Worm (Caenorhabditis elegans) whole organism, midembryonic: ENCODE measurements around the gene F38B7.11.

Source experiments
- T22C8.4 ChIP-seq: fragments of 200-800 bp; sonication (Bioruptor generic); IDR thresholded peaks from 2 replicates; pipeline ENCODE4 v1.3.6; 2022; ENCODE audit warnings: missing genetic modification characterization, missing compliant biosample characterization
- cog-1 ChIP-seq: sonication (generic microtip); optimal IDR thresholded peaks from 2 replicates; lab custom pipeline; 2016; ENCODE audit warnings: missing genetic modification characterization, missing compliant biosample characterization
- flt-1 ChIP-seq: fragments of 200-800 bp; sonication (Bioruptor generic); IDR thresholded peaks from 2 replicates; pipeline ENCODE4 v1.3.6; 2022; ENCODE audit warnings: missing genetic modification characterization, missing compliant biosample characterization
- klf-2 ChIP-seq: fragments of 200-800 bp; sonication (Bioruptor generic); conservative IDR thresholded peaks from 2 replicates; pipeline ENCODE4 v1.3.6; 2022; ENCODE audit warnings: missing genetic modification reagents, missing genetic modification characterization, missing compliant biosample characterization
- med-1 ChIP-seq: sonication (generic microtip); optimal IDR thresholded peaks from 2 replicates; lab custom pipeline; 2017; ENCODE audit warnings: missing genetic modification characterization, mild to moderate bottlenecking, missing compliant biosample characterization, antibody characterized with exemption, missing genetic modification reagents; ENCODE audit not compliant: insufficient read depth
- ref-1 ChIP-seq: fragments of 200-800 bp; sonication (Bioruptor generic); conservative IDR thresholded peaks from 2 replicates; pipeline ENCODE4 v1.3.6; 2022; ENCODE audit warnings: missing genetic modification reagents, missing genetic modification characterization, missing compliant biosample characterization
- tab-1 ChIP-seq: fragments of 200-800 bp; sonication (Bioruptor generic); IDR thresholded peaks from 2 replicates; pipeline ENCODE4 v1.3.6; 2022; ENCODE audit warnings: missing genetic modification characterization, missing compliant biosample characterization
- ztf-23 ChIP-seq: fragments of 200-800 bp; sonication (Bioruptor generic); IDR thresholded peaks from 2 replicates; pipeline ENCODE4 v1.3.6; 2022; ENCODE audit warnings: missing genetic modification reagents, missing genetic modification characterization, missing compliant biosample characterization
- ztf-29 ChIP-seq: fragments of 200-800 bp; sonication (Bioruptor generic); IDR thresholded peaks from 2 replicates; pipeline ENCODE4 v1.3.6; 2022; ENCODE audit warnings: missing genetic modification reagents, missing genetic modification characterization, missing compliant biosample characterization

F38B7.11 gene

ce11 chrV:11535504-11536062 is 11.3 kb upstream of the F38B7.11 start:
- no peak for TF ChIP-seq cog-1 (tag; lab: Kevin White, UChicago)
- no peak for TF ChIP-seq ref-1 (GFP tag; lab: Robert Waterston, UW)

ce11 chrV:11536667-11537066 is 10.2 kb upstream of the F38B7.11 start:
- TF ChIP-seq ztf-23 (GFP tag; lab: Robert Waterston, UW) (no peak), ref-1 (GFP tag; lab: Robert Waterston, UW) (no peak), flt-1 (GFP tag; lab: Robert Waterston, UW) (no peak)

ce11 chrV:11539502-11539901 is 7.4 kb upstream of the F38B7.11 start:
- TF ChIP-seq klf-2 (GFP tag; lab: Robert Waterston, UW) (no peak), ztf-29 (GFP tag; lab: Robert Waterston, UW) (no peak), tab-1 (no peak), T22C8.4 (GFP tag; lab: Robert Waterston, UW) (no peak), ref-1 (GFP tag; lab: Robert Waterston, UW) (no peak), med-1 (GFP tag; lab: Kevin White, UChicago) (no peak), flt-1 (GFP tag; lab: Robert Waterston, UW) (no peak), ztf-23 (GFP tag; lab: Robert Waterston, UW) (no peak), cog-1 (tag; lab: Kevin White, UChicago) (no peak)

- 0 out of 2 replicates have a peak, but pooled peaks have one; percentile 29 for TF ChIP-seq ztf-23 (GFP tag; lab: Robert Waterston, UW)
- peak; percentile 33; the same call in 1 of the 2 replicates for TF ChIP-seq flt-1 (GFP tag; lab: Robert Waterston, UW)
- no peak for TF ChIP-seq ref-1 (GFP tag; lab: Robert Waterston, UW)
- no peak for TF ChIP-seq klf-2 (GFP tag; lab: Robert Waterston, UW)
These were observed 5.6 kb upstream of the F38B7.11 start for ce11 chrV:11541284-11541683.

- TF ChIP-seq flt-1 (GFP tag; lab: Robert Waterston, UW) (no peak), tab-1 (no peak), klf-2 (GFP tag; lab: Robert Waterston, UW) (no peak), cog-1 (tag; lab: Kevin White, UChicago) (no peak), ztf-23 (GFP tag; lab: Robert Waterston, UW) (no peak), ref-1 (GFP tag; lab: Robert Waterston, UW) (no peak), ztf-29 (GFP tag; lab: Robert Waterston, UW) (no peak), T22C8.4 (GFP tag; lab: Robert Waterston, UW) (no peak), med-1 (GFP tag; lab: Kevin White, UChicago) (no peak)
These were observed 3.3 kb upstream of the F38B7.11 start, which contains the start of gene F38B7.2 for ce11 chrV:11543564-11543963. Gene F38B7.2 (plus strand): TSS chrV:11543963.

ce11 chrV:11545227-11545626 is 1.7 kb upstream of the F38B7.11 start, which contains the start of gene F38B7.10:
Gene F38B7.10 (plus strand): TSS chrV:11545527.
- TF ChIP-seq ref-1 (GFP tag; lab: Robert Waterston, UW), result no peak
- no peak for TF ChIP-seq med-1 (GFP tag; lab: Kevin White, UChicago)
- TF ChIP-seq tab-1, result no peak
- no peak for TF ChIP-seq klf-2 (GFP tag; lab: Robert Waterston, UW)
- no peak for TF ChIP-seq T22C8.4 (GFP tag; lab: Robert Waterston, UW)
- TF ChIP-seq ztf-23 (GFP tag; lab: Robert Waterston, UW), result no peak
- no peak for TF ChIP-seq ztf-29 (GFP tag; lab: Robert Waterston, UW)
- TF ChIP-seq flt-1 (GFP tag; lab: Robert Waterston, UW), result no peak
- TF ChIP-seq cog-1 (tag; lab: Kevin White, UChicago), result no peak

ce11 chrV:11548914-11549406 is 2.1 kb downstream of the F38B7.11 start, which contains the start of the genes F38B7.17 and F38B7.3:
Gene F38B7.17 (minus strand): TSS chrV:11548964.
Gene F38B7.3 (plus strand): TSS chrV:11549107.
- TF ChIP-seq cog-1 (tag; lab: Kevin White, UChicago) (no peak), flt-1 (GFP tag; lab: Robert Waterston, UW) (no peak), tab-1 (no peak), ztf-23 (GFP tag; lab: Robert Waterston, UW) (no peak), med-1 (GFP tag; lab: Kevin White, UChicago) (no peak), ztf-29 (GFP tag; lab: Robert Waterston, UW) (no peak), ref-1 (GFP tag; lab: Robert Waterston, UW) (no peak), klf-2 (GFP tag; lab: Robert Waterston, UW) (no peak), T22C8.4 (GFP tag; lab: Robert Waterston, UW) (no peak)

ce11 chrV:11552379-11552778 is 5.5 kb downstream of the F38B7.11 start, which contains the start of gene srx-85:
Gene srx-85 (plus strand): TSS chrV:11552679.
- TF ChIP-seq ref-1 (GFP tag; lab: Robert Waterston, UW) (no peak), ztf-29 (GFP tag; lab: Robert Waterston, UW) (no peak), cog-1 (tag; lab: Kevin White, UChicago) (no peak), T22C8.4 (GFP tag; lab: Robert Waterston, UW) (no peak), med-1 (GFP tag; lab: Kevin White, UChicago) (no peak), flt-1 (GFP tag; lab: Robert Waterston, UW) (no peak), tab-1 (no peak), ztf-23 (GFP tag; lab: Robert Waterston, UW) (no peak), klf-2 (GFP tag; lab: Robert Waterston, UW) (no peak)

- TF ChIP-seq klf-2 (GFP tag; lab: Robert Waterston, UW) (no peak), ztf-23 (GFP tag; lab: Robert Waterston, UW) (no peak), tab-1 (no peak), med-1 (GFP tag; lab: Kevin White, UChicago) (no peak), cog-1 (tag; lab: Kevin White, UChicago) (no peak), flt-1 (GFP tag; lab: Robert Waterston, UW) (no peak), T22C8.4 (GFP tag; lab: Robert Waterston, UW) (no peak), ztf-29 (GFP tag; lab: Robert Waterston, UW) (no peak), ref-1 (GFP tag; lab: Robert Waterston, UW) (no peak)
These were observed 7.4 kb downstream of the F38B7.11 start, which contains the start of gene duo-1 for ce11 chrV:11554260-11554659. Gene duo-1 (plus strand): TSS chrV:11554630.
